Worm (Caenorhabditis elegans): ENCODE measurements around the gene F13H8.11.

F13H8.11 gene

ce11 chrII:6247011-6247410 is 12.8 kb downstream of the F13H8.11 start, which contains the start of gene T24H7.2:
T24H7.2 (plus strand) TSS chrII:6247311.
- no peak for TF ChIP-seq madf-3 (GFP tag; IDR thresholded peaks at IDR 0.05)
- TF ChIP-seq ceh-100 (GFP tag; IDR thresholded peaks at IDR 0.05), result no peak
- TF ChIP-seq lin-40 (tag; optimal IDR thresholded peaks at IDR 0.05), result no peak
- TF ChIP-seq zfh-2 (GFP tag; conservative IDR thresholded peaks at IDR 0.05), result no peak
- TF ChIP-seq F37B4.10 (GFP tag; IDR thresholded peaks at IDR 0.05), result no peak
- TF ChIP-seq Y56A3A.18 (GFP tag; IDR thresholded peaks at IDR 0.05), result no peak
- TF ChIP-seq sptf-2 (GFP tag; optimal IDR thresholded peaks at IDR 0.05), result no peak
- TF ChIP-seq madf-10 (tag; optimal IDR thresholded peaks at IDR 0.05), result no peak
- TF ChIP-seq rcor-1 (GFP tag; IDR thresholded peaks at IDR 0.05), result no peak
- no peak for TF ChIP-seq ZK185.1 (tag; optimal IDR thresholded peaks at IDR 0.05; ENCODE audit: poor library complexity, severe bottlenecking)
- no peak for TF ChIP-seq tlf-1 (GFP tag; optimal IDR thresholded peaks at IDR 0.05)
- TF ChIP-seq die-1 (tag; optimal IDR thresholded peaks at IDR 0.05), result no peak
- no peak for TF ChIP-seq lin-26 (GFP tag; IDR thresholded peaks at IDR 0.05)
- TF ChIP-seq F49E8.2 (tag; optimal IDR thresholded peaks at IDR 0.05; ENCODE audit: insufficient read depth), result no peak
- no peak for TF ChIP-seq somi-1 (GFP tag; optimal IDR thresholded peaks at IDR 0.05)
- no peak for TF ChIP-seq F33H1.4 (GFP tag; IDR thresholded peaks at IDR 0.05)

DNA sequence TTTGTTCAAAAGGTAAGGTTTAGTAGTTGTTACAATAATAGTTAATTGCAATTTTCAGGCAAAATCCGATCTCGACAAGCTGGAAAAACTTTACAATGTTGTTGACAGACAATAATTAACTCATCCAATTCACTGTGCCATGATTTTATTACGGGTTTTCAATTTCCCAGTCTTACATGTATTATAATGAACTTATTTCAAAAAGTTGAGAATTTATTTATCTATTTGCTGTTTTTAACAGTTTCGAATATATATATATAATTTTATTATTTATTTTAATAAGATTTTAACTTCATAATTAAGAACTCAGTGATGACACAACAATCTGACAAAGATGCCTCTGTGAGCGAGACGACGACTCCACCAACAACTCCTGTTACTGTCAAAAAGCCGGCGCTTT is 13.8 kb downstream of the F13H8.11 start, which contains the start of gene lelo-1:
lelo-1 (plus strand) TSS at position 301 of the 400 bp plus-strand sequence.
- no peak for TF ChIP-seq ceh-91 (GFP tag; IDR thresholded peaks at IDR 0.05)
- TF ChIP-seq fkh-3 (tag; optimal IDR thresholded peaks at IDR 0.05), result no peak
- TF ChIP-seq repo-1 (tag; optimal IDR thresholded peaks at IDR 0.05), result no peak
- no peak for TF ChIP-seq lsy-27 (tag; optimal IDR thresholded peaks at IDR 0.05; ENCODE audit: borderline replicate concordance, insufficient read depth)
- no peak for TF ChIP-seq dpl-1 (GFP tag; optimal IDR thresholded peaks at IDR 0.05)
- no peak for TF ChIP-seq nfya-1 (tag; optimal IDR thresholded peaks at IDR 0.05; ENCODE audit: borderline replicate concordance, insufficient read depth)
- TF ChIP-seq ztf-18 (tag; optimal IDR thresholded peaks at IDR 0.05), result no peak
- TF ChIP-seq madf-8 (GFP tag; conservative IDR thresholded peaks at IDR 0.05), result no peak
- no peak for TF ChIP-seq ccch-3 (GFP tag; optimal IDR thresholded peaks at IDR 0.05)
- no peak for TF ChIP-seq bed-1 (GFP tag; IDR thresholded peaks at IDR 0.05)
- no peak for TF ChIP-seq Y67H2A.10 (GFP tag; conservative IDR thresholded peaks at IDR 0.05)
- no peak for TF ChIP-seq cebp-2 (GFP tag; IDR thresholded peaks at IDR 0.05)
- no peak for TF ChIP-seq egl-18 (GFP tag; IDR thresholded peaks at IDR 0.05)
- no peak for TF ChIP-seq snpc-4 (GFP tag; optimal IDR thresholded peaks at IDR 0.05)
- TF ChIP-seq snpc-4 (tag; optimal IDR thresholded peaks at IDR 0.05), result no peak
- no peak for TF ChIP-seq aptf-3 (GFP tag; IDR thresholded peaks at IDR 0.05)

ce11 chrII:6245199-6245702 is 14.6 kb downstream of the F13H8.11 start, which contains the start of gene blos-4:
blos-4 (plus strand) TSS chrII:6245249.
- no peak for TF ChIP-seq unc-62 (GFP tag; optimal IDR thresholded peaks at IDR 0.05)
- TF ChIP-seq mxl-1 (tag; optimal IDR thresholded peaks at IDR 0.05), result no peak
- no peak for TF ChIP-seq T26A5.8 (tag; optimal IDR thresholded peaks at IDR 0.05)
- TF ChIP-seq nfyb-1 (GFP tag; IDR thresholded peaks at IDR 0.05), result no peak
- no peak for TF ChIP-seq Y67H2A.10 (GFP tag; conservative IDR thresholded peaks at IDR 0.05)
- TF ChIP-seq dpff-1 (tag; optimal IDR thresholded peaks at IDR 0.05), result no peak
- no peak for TF ChIP-seq F39B2.1 (GFP tag; IDR thresholded peaks at IDR 0.05)
- no peak for TF ChIP-seq madf-10 (tag; optimal IDR thresholded peaks at IDR 0.05)
- no peak for TF ChIP-seq lsl-1 (GFP tag; optimal IDR thresholded peaks at IDR 0.05)
- no peak for TF ChIP-seq ztf-26 (tag; optimal IDR thresholded peaks at IDR 0.05)
- no peak for TF ChIP-seq hmg-1.2 (GFP tag; IDR thresholded peaks at IDR 0.05)
- no peak for TF ChIP-seq ekl-4 (GFP tag; IDR thresholded peaks at IDR 0.05)
- no peak for TF ChIP-seq rec-8 (tag; optimal IDR thresholded peaks at IDR 0.05)
- no peak for TF ChIP-seq somi-1 (GFP tag; optimal IDR thresholded peaks at IDR 0.05)
- TF ChIP-seq hlh-26 (GFP tag; conservative IDR thresholded peaks at IDR 0.05), result no peak
- TF ChIP-seq ceh-91 (GFP tag; IDR thresholded peaks at IDR 0.05), result no peak

Data from whole organism, young adult.